Worm (Caenorhabditis elegans) whole organism, L3 larva: Measurements from ENCODE around the gene slc-28.1.

ENCODE experiments used
- R02D3.7 ChIP-seq: fragments of 150-350 bp; optimal IDR thresholded peaks from 2 replicates; lab custom pipeline; 2014; ENCODE audit warnings: missing biosample characterization, missing genetic modification characterization
- ZK546.5 ChIP-seq: sonication (generic microtip); optimal IDR thresholded peaks from 2 replicates; lab custom pipeline; 2017; ENCODE audit warnings: missing biosample characterization, missing genetic modification characterization
- ama-1 ChIP-seq: fragments of 150-350 bp; optimal IDR thresholded peaks from 2 replicates; lab custom pipeline; 2018
- ceh-9 ChIP-seq: sonication (generic microtip); optimal IDR thresholded peaks from 2 replicates; lab custom pipeline; 2018; ENCODE audit warnings: missing biosample characterization, missing genetic modification characterization
- egl-27 ChIP-seq: sonication (generic microtip); optimal IDR thresholded peaks from 4 replicates; lab custom pipeline; 2017; ENCODE audit warnings: missing biosample characterization, missing genetic modification reagents, missing genetic modification characterization
- elt-1 ChIP-seq: fragments of 150-350 bp; optimal IDR thresholded peaks from 2 replicates; lab custom pipeline; 2014; ENCODE audit warnings: missing biosample characterization, missing genetic modification characterization
- elt-3 ChIP-seq, 3 experiments: fragments of 150-350 bp in 1 of 3; sonication (generic microtip) in 2 of 3; optimal IDR thresholded peaks; 2 replicates in 2 of 3; 4 replicates in 1 of 3; lab custom pipeline; 2014 to 2017; ENCODE audit warnings: missing biosample characterization in 3 of 3, missing genetic modification characterization in 3 of 3
- fkh-10 ChIP-seq: sonication (generic microtip); optimal IDR thresholded peaks from 2 replicates; lab custom pipeline; 2017; ENCODE audit warnings: missing biosample characterization, missing genetic modification reagents, missing genetic modification characterization
- jun-1 ChIP-seq: fragments of 150-350 bp; optimal IDR thresholded peaks from 2 replicates; lab custom pipeline; 2014; ENCODE audit warnings: missing biosample characterization, missing genetic modification reagents, missing genetic modification characterization
- lin-39 ChIP-seq: fragments of 150-350 bp; optimal IDR thresholded peaks from 2 replicates; lab custom pipeline; 2018; ENCODE audit warnings: missing biosample characterization, missing genetic modification reagents, missing genetic modification characterization
- mml-1 ChIP-seq: fragments of 150-350 bp; sonication (generic microtip); optimal IDR thresholded peaks from 3 replicates; lab custom pipeline; 2014; ENCODE audit warnings: missing biosample characterization, missing genetic modification characterization
- nhr-23 ChIP-seq: fragments of 150-350 bp; optimal IDR thresholded peaks from 2 replicates; lab custom pipeline; 2014; ENCODE audit warnings: missing biosample characterization, missing genetic modification reagents, missing genetic modification characterization
- nhr-237 ChIP-seq: fragments of 150-350 bp; optimal IDR thresholded peaks from 2 replicates; lab custom pipeline; 2014; ENCODE audit warnings: missing biosample characterization, missing genetic modification characterization
- nhr-25 ChIP-seq: sonication (generic microtip); optimal IDR thresholded peaks from 2 replicates; lab custom pipeline; 2017; ENCODE audit warnings: missing biosample characterization, missing genetic modification characterization
- nhr-28 ChIP-seq: fragments of 150-350 bp; optimal IDR thresholded peaks from 2 replicates; lab custom pipeline; 2014; ENCODE audit warnings: missing biosample characterization, missing genetic modification characterization
- nhr-77 ChIP-seq: fragments of 150-350 bp; optimal IDR thresholded peaks from 2 replicates; lab custom pipeline; 2014; ENCODE audit warnings: missing biosample characterization, missing genetic modification characterization
- sea-2 ChIP-seq: fragments of 150-350 bp; sonication (generic microtip); optimal IDR thresholded peaks from 4 replicates; lab custom pipeline; 2014; ENCODE audit warnings: missing biosample characterization, missing genetic modification reagents, missing genetic modification characterization
- snpc-4 ChIP-seq: fragments of 150-350 bp; optimal IDR thresholded peaks from 2 replicates; lab custom pipeline; 2014; ENCODE audit warnings: missing biosample characterization, missing genetic modification characterization
- tbx-2 ChIP-seq: sonication (generic microtip); optimal IDR thresholded peaks from 2 replicates; lab custom pipeline; 2016; ENCODE audit warnings: mild to moderate bottlenecking, missing genetic modification characterization, missing compliant biosample characterization
- ztf-11 ChIP-seq: fragments of 150-350 bp; optimal IDR thresholded peaks from 2 replicates; lab custom pipeline; 2014; ENCODE audit warnings: missing biosample characterization, missing genetic modification characterization

slc-28.1 gene

DNA sequence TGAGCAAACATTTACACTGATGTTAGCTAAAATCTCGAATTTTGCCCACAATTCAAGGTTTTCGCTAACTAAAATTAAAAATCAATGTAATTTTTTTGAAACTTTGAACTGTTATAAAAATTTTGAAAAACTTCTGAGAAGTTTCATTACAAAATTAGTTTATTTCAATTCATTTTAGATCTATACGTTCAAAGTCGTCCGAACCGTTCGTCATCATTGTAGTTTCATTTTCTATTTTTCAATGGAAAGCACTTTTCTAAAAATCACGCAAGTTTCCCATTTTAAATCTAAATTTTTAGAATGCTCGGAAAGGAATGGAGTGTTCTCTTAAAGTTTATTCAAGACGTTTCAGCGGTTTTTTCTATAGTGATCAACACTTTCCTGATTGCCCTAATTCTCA is 46.3 kb downstream of the slc-28.1 start, which contains the start of gene str-228:
Gene str-228, plus strand, starts transcription at position 301 of the 400 bp plus-strand sequence.
- TF ChIP-seq ceh-9 (tag; lab: Kevin White, UChicago), result no peak
- no peak for TF ChIP-seq jun-1 (tag; lab: Kevin White, UChicago)
- no peak for TF ChIP-seq nhr-28
- TF ChIP-seq elt-1 (tag; lab: Kevin White, UChicago), result no peak
- TF ChIP-seq ZK546.5 (tag; lab: Kevin White, UChicago), result no peak
- TF ChIP-seq nhr-23 (tag; lab: Kevin White, UChicago), result no peak
- no peak for TF ChIP-seq elt-3 (tag; optimal IDR thresholded peaks at IDR 0.05; lab: Kevin White, UChicago)
- TF ChIP-seq ama-1 (lab: Kevin White, UChicago), result no peak
- no peak for TF ChIP-seq mml-1
- no peak for TF ChIP-seq R02D3.7 (tag; lab: Kevin White, UChicago)
- TF ChIP-seq tbx-2 (tag; lab: Kevin White, UChicago), result no peak
- no peak for TF ChIP-seq lin-39
- no peak for TF ChIP-seq nhr-25
- TF ChIP-seq, all 47 proteins: peak for 0

DNA sequence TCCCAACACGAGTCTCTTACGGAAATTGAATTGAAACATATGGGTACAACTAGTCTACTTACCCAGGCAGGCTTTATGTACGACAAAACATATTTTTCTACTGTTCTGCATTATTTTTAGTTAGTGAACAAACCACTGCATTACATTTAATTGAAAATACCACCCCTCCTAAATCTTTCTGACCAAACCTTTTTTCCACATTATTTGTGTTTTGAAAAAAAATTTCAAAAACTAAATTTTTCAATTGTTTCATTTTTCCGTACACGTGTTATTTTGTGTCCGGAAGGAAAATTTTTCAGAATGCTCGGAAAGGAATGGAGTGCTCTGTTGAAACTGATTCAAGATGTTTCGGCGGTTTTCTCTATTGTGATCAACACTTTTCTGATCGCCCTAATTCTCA is 48.8 kb downstream of the slc-28.1 start, which contains the start of gene str-226:
Gene str-226, plus strand, starts transcription at position 301 of the 400 bp plus-strand sequence.
- TF ChIP-seq fkh-10 (no peak), nhr-77 (tag; lab: Kevin White, UChicago) (no peak), nhr-237 (tag; lab: Kevin White, UChicago) (no peak), sea-2 (GFP tag; lab: Kevin White, UChicago) (no peak), ztf-11 (tag; lab: Kevin White, UChicago) (no peak), snpc-4 (tag; lab: Kevin White, UChicago) (no peak), nhr-25 (no peak), jun-1 (tag; lab: Kevin White, UChicago) (no peak), ZK546.5 (tag; lab: Kevin White, UChicago) (no peak), egl-27 (tag; lab: Kevin White, UChicago) (no peak)
